Worm (Caenorhabditis elegans) whole organism, L4 larva: Measurements from ENCODE around the gene srj-25.

ENCODE experiments used
- F49E8.2 ChIP-seq: sonication (generic microtip); optimal IDR thresholded peaks from 2 replicates; lab custom pipeline; 2016; ENCODE audit warnings: missing compliant biosample characterization, mild to moderate bottlenecking, missing genetic modification characterization, borderline replicate concordance
- T26A8.4 ChIP-seq: fragments of 200-800 bp; sonication (Bioruptor generic); IDR thresholded peaks from 2 replicates; pipeline ENCODE4 v1.3.6; 2022; ENCODE audit warnings: missing genetic modification characterization, missing compliant biosample characterization
- Y5F2A.4 ChIP-seq: fragments of 200-800 bp; sonication (Bioruptor generic); optimal IDR thresholded peaks from 2 replicates; lab custom pipeline; 2018; ENCODE audit warnings: mild to moderate bottlenecking, missing genetic modification characterization, missing compliant biosample characterization
- Y75B8A.6 ChIP-seq: fragments of 200-800 bp; sonication (Bioruptor generic); IDR thresholded peaks from 2 replicates; pipeline ENCODE4 v1.3.6; 2022; ENCODE audit warnings: missing genetic modification reagents, missing genetic modification characterization, missing compliant biosample characterization
- ZK546.5 ChIP-seq, 2 experiments: sonication (generic microtip); optimal IDR thresholded peaks; 2 replicates each; lab custom pipeline; 2017; ENCODE audit warnings: missing biosample characterization in 2 of 2, missing genetic modification characterization in 2 of 2
- aha-1 ChIP-seq: fragments of 150-350 bp; peaks from one replicate; lab custom pipeline; 2014; ENCODE audit warnings: missing biosample characterization, missing genetic modification characterization
- ama-1 ChIP-seq: fragments of 150-350 bp; optimal IDR thresholded peaks from 2 replicates; lab custom pipeline; 2014; ENCODE audit warnings: inconsistent platforms, mixed read lengths
- arid-1 ChIP-seq: fragments of 200-800 bp; sonication (Bioruptor generic); conservative IDR thresholded peaks from 2 replicates; pipeline ENCODE4 v1.3.6; 2022; ENCODE audit warnings: missing genetic modification reagents, missing genetic modification characterization, missing compliant biosample characterization
- attf-4 ChIP-seq: sonication (generic microtip); optimal IDR thresholded peaks from 3 replicates; lab custom pipeline; 2017; ENCODE audit warnings: missing biosample characterization, missing genetic modification characterization
- ceh-20 ChIP-seq: fragments of 200-800 bp; sonication (Bioruptor generic); IDR thresholded peaks from 2 replicates; pipeline ENCODE4 v1.3.6; 2022; ENCODE audit warnings: missing genetic modification reagents, missing genetic modification characterization, missing compliant biosample characterization
- ceh-28 ChIP-seq: fragments of 150-350 bp; optimal IDR thresholded peaks from 2 replicates; lab custom pipeline; 2014; ENCODE audit warnings: missing biosample characterization, missing genetic modification reagents, missing genetic modification characterization
- ceh-32 ChIP-seq: sonication (generic microtip); optimal IDR thresholded peaks from 2 replicates; lab custom pipeline; 2016; ENCODE audit warnings: mild to moderate bottlenecking, missing genetic modification characterization, missing compliant biosample characterization; ENCODE audit not compliant: poor library complexity
- ceh-44 ChIP-seq: fragments of 200-800 bp; sonication (Bioruptor generic); IDR thresholded peaks from 2 replicates; pipeline ENCODE4 v1.3.6; 2022; ENCODE audit warnings: missing genetic modification reagents, missing genetic modification characterization, missing compliant biosample characterization
- ceh-62 ChIP-seq: sonication (generic microtip); optimal IDR thresholded peaks from 2 replicates; lab custom pipeline; 2017; ENCODE audit warnings: missing biosample characterization, missing genetic modification characterization
- daf-12 ChIP-seq: fragments of 150-350 bp; optimal IDR thresholded peaks from 2 replicates; lab custom pipeline; 2014; ENCODE audit warnings: missing biosample characterization, missing genetic modification reagents, missing genetic modification characterization
- dmd-9 ChIP-seq: fragments of 200-800 bp; sonication (Bioruptor generic); IDR thresholded peaks from 2 replicates; pipeline ENCODE4 v1.3.6; 2022; ENCODE audit warnings: missing genetic modification reagents, missing genetic modification characterization, missing compliant biosample characterization
- duxl-1 ChIP-seq: sonication (generic microtip); optimal IDR thresholded peaks from 2 replicates; lab custom pipeline; 2016; ENCODE audit warnings: mild to moderate bottlenecking, missing genetic modification characterization, moderate library complexity, missing compliant biosample characterization; ENCODE audit not compliant: poor library complexity
- fos-1 ChIP-seq: fragments of 150-350 bp; optimal IDR thresholded peaks from 2 replicates; lab custom pipeline; 2014; ENCODE audit warnings: missing biosample characterization, missing genetic modification characterization
- gei-8 ChIP-seq: fragments of 200-800 bp; sonication (Bioruptor generic); optimal IDR thresholded peaks from 2 replicates; lab custom pipeline; 2018; ENCODE audit warnings: mild to moderate bottlenecking, missing genetic modification characterization, missing compliant biosample characterization
- hif-1 ChIP-seq, 2 experiments: sonication (generic microtip); optimal IDR thresholded peaks; 2 replicates each; lab custom pipeline; 2016 to 2017; ENCODE audit warnings: missing compliant biosample characterization in 2 of 2, missing genetic modification characterization in 2 of 2, missing genetic modification reagents in 2 of 2, missing genotype in 2 of 2, mild to moderate bottlenecking in 1 of 2
- hmg-1.1 ChIP-seq: fragments of 200-800 bp; sonication (Bioruptor generic); IDR thresholded peaks from 2 replicates; pipeline ENCODE4 v1.3.6; 2022; ENCODE audit warnings: missing genetic modification reagents, missing genetic modification characterization, missing compliant biosample characterization
- lim-7 ChIP-seq: fragments of 200-800 bp; sonication (Bioruptor generic); IDR thresholded peaks from 2 replicates; pipeline ENCODE4 v1.3.6; 2022; ENCODE audit warnings: missing genetic modification characterization, missing compliant biosample characterization
- lin-13 ChIP-seq: fragments of 150-350 bp; optimal IDR thresholded peaks from 2 replicates; lab custom pipeline; 2014; ENCODE audit warnings: missing biosample characterization, missing genetic modification reagents, missing genetic modification characterization
- lin-29 ChIP-seq: fragments of 200-800 bp; sonication (Bioruptor generic); IDR thresholded peaks from 2 replicates; pipeline ENCODE4 v1.3.6; 2022; ENCODE audit warnings: missing genetic modification reagents, missing genetic modification characterization, missing compliant biosample characterization
- lin-38 ChIP-seq: fragments of 200-800 bp; sonication (Bioruptor generic); IDR thresholded peaks from 2 replicates; pipeline ENCODE4 v1.3.6; 2022; ENCODE audit warnings: missing genetic modification reagents, missing genetic modification characterization, missing compliant biosample characterization
- lsy-2 ChIP-seq, 2 experiments: fragments of 150-350 bp in 1 of 2; sonication (generic microtip) in 1 of 2; optimal IDR thresholded peaks; 2 replicates each; lab custom pipeline; 2014 to 2017; ENCODE audit warnings: missing biosample characterization in 2 of 2, missing genetic modification characterization in 2 of 2
- mdt-29 ChIP-seq: fragments of 200-800 bp; sonication (Bioruptor generic); IDR thresholded peaks from 2 replicates; pipeline ENCODE4 v1.3.6; 2022; ENCODE audit warnings: missing genetic modification reagents, missing genetic modification characterization, missing compliant biosample characterization
- mep-1 ChIP-seq: fragments of 150-350 bp; sonication (generic microtip); optimal IDR thresholded peaks from 3 replicates; lab custom pipeline; 2014; ENCODE audit warnings: missing biosample characterization, missing genetic modification characterization
- mxl-2 ChIP-seq: fragments of 200-800 bp; sonication (Bioruptor generic); conservative IDR thresholded peaks from 2 replicates; pipeline ENCODE4 v1.3.6; 2022; ENCODE audit warnings: missing genetic modification reagents, missing genetic modification characterization, missing compliant biosample characterization
- mxl-3 ChIP-seq: fragments of 200-800 bp; sonication (Bioruptor generic); optimal IDR thresholded peaks from 2 replicates; lab custom pipeline; 2018; ENCODE audit warnings: mild to moderate bottlenecking, missing genetic modification characterization, missing compliant biosample characterization
- nhr-10 ChIP-seq: fragments of 150-350 bp; optimal IDR thresholded peaks from 2 replicates; lab custom pipeline; 2014; ENCODE audit warnings: missing biosample characterization, missing genetic modification characterization
- nhr-11 ChIP-seq: fragments of 150-350 bp; optimal IDR thresholded peaks from 2 replicates; lab custom pipeline; 2014; ENCODE audit warnings: missing biosample characterization, missing genetic modification characterization
- nhr-28 ChIP-seq: fragments of 150-350 bp; optimal IDR thresholded peaks from 2 replicates; lab custom pipeline; 2014; ENCODE audit warnings: missing biosample characterization, missing genetic modification characterization
- nhr-41 ChIP-seq: fragments of 200-800 bp; sonication (Bioruptor generic); IDR thresholded peaks from 2 replicates; pipeline ENCODE4 v1.3.6; 2022; ENCODE audit warnings: missing genetic modification reagents, missing genetic modification characterization, missing compliant biosample characterization
- nhr-42 ChIP-seq: fragments of 200-800 bp; sonication (Bioruptor generic); IDR thresholded peaks from 2 replicates; pipeline ENCODE4 v1.3.6; 2022; ENCODE audit warnings: missing genetic modification characterization, missing compliant biosample characterization
- nhr-6 ChIP-seq: fragments of 150-350 bp; optimal IDR thresholded peaks from 2 replicates; lab custom pipeline; 2014; ENCODE audit warnings: missing biosample characterization, missing genetic modification characterization
- pha-4 ChIP-seq, 2 experiments: fragments of 150-350 bp in 1 of 2; fragments of 200-800 bp in 1 of 2; sonication (Bioruptor generic) in 1 of 2; IDR thresholded peaks in 1 of 2; optimal IDR thresholded peaks in 1 of 2; 2 replicates each; pipeline versions ENCODE4 v1.3.6 to Lab custom; 2014 to 2022; ENCODE audit warnings: missing genetic modification characterization in 2 of 2, missing genetic modification reagents in 2 of 2, missing biosample characterization in 1 of 2, missing compliant biosample characterization in 1 of 2
- php-3 ChIP-seq: fragments of 200-800 bp; sonication (Bioruptor generic); IDR thresholded peaks from 2 replicates; pipeline ENCODE4 v1.3.6; 2022; ENCODE audit warnings: missing genetic modification reagents, missing genetic modification characterization, missing compliant biosample characterization
- set-16 ChIP-seq: fragments of 200-800 bp; sonication (Bioruptor generic); IDR thresholded peaks from 2 replicates; pipeline ENCODE4 v1.3.6; 2022; ENCODE audit warnings: missing genetic modification reagents, missing genetic modification characterization, missing compliant biosample characterization
- skn-1 ChIP-seq: fragments of 150-350 bp; optimal IDR thresholded peaks from 2 replicates; lab custom pipeline; 2014; ENCODE audit warnings: missing biosample characterization, missing genetic modification characterization
- spr-1 ChIP-seq: sonication (generic microtip); optimal IDR thresholded peaks from 2 replicates; lab custom pipeline; 2016; ENCODE audit warnings: mild to moderate bottlenecking, missing genetic modification characterization, missing compliant biosample characterization
- tag-97 ChIP-seq: fragments of 200-800 bp; sonication (Bioruptor generic); IDR thresholded peaks from 2 replicates; pipeline ENCODE4 v1.3.6; 2022; ENCODE audit warnings: missing genetic modification characterization, missing compliant biosample characterization
- unc-62 ChIP-seq, 3 experiments: fragments of 150-350 bp in 1 of 3; sonication (generic microtip); optimal IDR thresholded peaks in 2 of 3; peaks in 1 of 3; 1 replicate in 1 of 3; 2 replicates in 2 of 3; lab custom pipeline; 2014 to 2017; ENCODE audit warnings: missing biosample characterization in 3 of 3, missing genetic modification characterization in 3 of 3, missing genetic modification reagents in 3 of 3, missing genotype in 1 of 3
- vab-7 ChIP-seq: fragments of 200-800 bp; sonication (Bioruptor generic); IDR thresholded peaks from 2 replicates; pipeline ENCODE4 v1.3.6; 2022; ENCODE audit warnings: missing genetic modification reagents, missing genetic modification characterization, missing compliant biosample characterization
- zfp-2 ChIP-seq: sonication (generic microtip); optimal IDR thresholded peaks from 2 replicates; lab custom pipeline; 2016; ENCODE audit warnings: mild to moderate bottlenecking, missing genetic modification characterization, missing compliant biosample characterization
- zfp-3 ChIP-seq: fragments of 200-800 bp; sonication (Bioruptor generic); conservative IDR thresholded peaks from 2 replicates; pipeline ENCODE4 v1.3.6; 2022; ENCODE audit warnings: missing genetic modification reagents, missing genetic modification characterization, missing compliant biosample characterization

The srj-25 gene

DNA sequence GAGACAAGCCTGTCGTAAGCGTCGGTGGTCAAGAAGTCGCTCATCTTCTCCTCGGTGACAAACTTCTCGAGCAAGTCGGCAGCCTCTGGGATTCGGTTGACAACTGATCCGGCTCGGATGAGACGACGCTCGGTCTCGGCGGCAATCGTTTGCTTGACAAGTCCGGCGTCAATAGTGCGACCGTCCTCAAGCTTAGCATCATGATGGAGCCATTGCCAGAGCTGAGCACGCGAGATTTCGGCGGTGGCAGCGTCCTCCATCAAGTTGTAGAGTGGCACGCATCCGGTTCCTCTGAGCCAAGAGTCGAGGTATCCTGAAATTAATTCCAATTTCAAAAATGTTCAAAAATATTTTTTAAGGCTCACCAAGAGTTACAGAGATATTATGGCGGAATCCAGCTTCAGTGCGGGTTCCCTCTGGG is 11.6 kb downstream of the srj-25 start (continued):
- TF ChIP-seq spr-1 (tag; lab: Kevin White, UChicago) (no peak), Y5F2A.4 (GFP tag; lab: Kevin White, UChicago) (no peak), fos-1 (tag; lab: Kevin White, UChicago) (no peak), mep-1 (no peak), ZK546.5 (tag; optimal IDR thresholded peaks at IDR 0.05; lab: Kevin White, UChicago) (no peak), set-16 (GFP tag; lab: Robert Waterston, UW) (peak; percentile 87), vab-7 (GFP tag; lab: Robert Waterston, UW) (no peak), ceh-28 (tag; lab: Kevin White, UChicago) (no peak), dmd-9 (GFP tag; lab: Robert Waterston, UW) (0 out of 2 replicates have a peak, but pooled peaks have one; percentile 31), T26A8.4 (GFP tag; lab: Robert Waterston, UW) (no peak; the same call in 1 of the 2 replicates), Y75B8A.6 (no peak), lsy-2 (tag; optimal IDR thresholded peaks at IDR 0.05; lab: Kevin White, UChicago) (peak in 1 of 2 experiments; percentile 11), skn-1 (tag; lab: Kevin White, UChicago) (no peak), lin-29 (GFP tag; lab: Robert Waterston, UW) (no peak), unc-62 (GFP tag; optimal IDR thresholded peaks at IDR 0.05 in 1 of 2; lab: Kevin White, UChicago) (no peak), unc-62 (tag; optimal IDR thresholded peaks at IDR 0.05; lab: Kevin White, UChicago) (no peak), lim-7 (0 out of 2 replicates have a peak, but pooled peaks have one; percentile 26), nhr-41 (GFP tag; lab: Robert Waterston, UW) (no peak)

DNA sequence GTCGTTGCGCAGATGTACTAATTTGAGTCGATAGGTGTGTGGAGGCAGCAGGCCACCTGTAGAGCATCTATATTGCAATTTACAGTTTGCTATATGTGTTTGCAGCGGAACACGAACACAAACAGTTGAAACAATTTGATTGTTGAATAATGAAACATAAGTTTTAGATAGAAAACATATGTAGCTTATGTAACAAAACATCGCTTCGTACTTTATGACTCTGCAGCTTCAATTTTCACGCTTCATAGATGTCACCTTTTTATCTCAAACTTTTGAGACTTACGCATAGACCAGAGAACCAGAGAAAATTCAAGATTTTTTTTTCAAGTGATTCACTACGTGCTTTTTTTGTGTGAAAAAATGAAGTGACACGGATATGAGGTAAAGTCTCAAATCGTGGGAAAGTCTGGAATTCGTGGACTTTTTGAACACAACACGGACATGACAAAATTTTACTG is 12.1 kb downstream of the srj-25 start, which contains the start of gene fbxb-72:
TSS of gene fbxb-72 (minus strand) at position 58 of the 458 bp plus-strand sequence.
- TF ChIP-seq aha-1 (tag; lab: Kevin White, UChicago) (peak; percentile 95), nhr-41 (GFP tag; lab: Robert Waterston, UW) (0 out of 2 replicates have a peak, but pooled peaks have one; percentile 7), ceh-62 (tag; lab: Kevin White, UChicago) (no peak), mep-1 (peak; percentile 96), ceh-28 (tag; lab: Kevin White, UChicago) (no peak), lim-7 (0 out of 2 replicates have a peak, but pooled peaks have one; percentile 19), mdt-29 (GFP tag; lab: Robert Waterston, UW) (peak; percentile 32; the same call in 1 of the 2 replicates), ceh-32 (tag; lab: Kevin White, UChicago) (no peak), duxl-1 (tag; lab: Kevin White, UChicago) (peak; percentile 75), mxl-2 (GFP tag; lab: Robert Waterston, UW) (peak; percentile 24; the same call in 1 of the 2 replicates), F49E8.2 (tag; lab: Kevin White, UChicago) (no peak), daf-12 (tag; lab: Kevin White, UChicago) (no peak), ama-1 (lab: Kevin White, UChicago) (peak; percentile 99), Y5F2A.4 (GFP tag; lab: Kevin White, UChicago) (peak; percentile 33), ceh-44 (no peak), hif-1 (tag; optimal IDR thresholded peaks at IDR 0.05; lab: Kevin White, UChicago) (peak; percentile 59 to 65), pha-4 (GFP tag; IDR thresholded peaks at IDR 0.05; lab: Robert Waterston, UW) (peak; percentile 67; the same call in 1 of the 2 replicates), pha-4 (tag; optimal IDR thresholded peaks at IDR 0.05; lab: Kevin White, UChicago) (no peak), lin-13 (peak; percentile 14), attf-4 (tag; lab: Kevin White, UChicago) (no peak), lin-38 (GFP tag; lab: Robert Waterston, UW) (peak; percentile 58), nhr-42 (peak; percentile 89), nhr-28 (tag; lab: Kevin White, UChicago) (peak; percentile 45), tag-97 (GFP tag; lab: Robert Waterston, UW) (no peak), nhr-6 (tag; lab: Kevin White, UChicago) (peak; percentile 93), php-3 (GFP tag; lab: Robert Waterston, UW) (peak; percentile 76; the same call in 1 of the 2 replicates), zfp-3 (GFP tag; lab: Robert Waterston, UW) (peak; percentile 97), ceh-20 (peak; percentile 59), arid-1 (GFP tag; lab: Robert Waterston, UW) (peak; percentile 82), hmg-1.1 (GFP tag; lab: Robert Waterston, UW) (no peak; the same call in 1 of the 2 replicates), zfp-2 (no peak), nhr-10 (tag; lab: Kevin White, UChicago) (peak; percentile 96), mxl-3 (peak; percentile 42), nhr-11 (tag; lab: Kevin White, UChicago) (peak; percentile 49), gei-8 (GFP tag; lab: Kevin White, UChicago) (peak; percentile 13), lsy-2 (tag; optimal IDR thresholded peaks at IDR 0.05; lab: Kevin White, UChicago) (peak; percentile 76 to 84), skn-1 (tag; lab: Kevin White, UChicago) (no peak), spr-1 (tag; lab: Kevin White, UChicago) (peak; percentile 92)
